Fruit fly (Drosophila melanogaster) whole organism, embryonic: ENCODE data around the gene Faa.

ENCODE experiments used
- BtbVII ChIP-seq: fragments of 200-800 bp; sonication (Bioruptor generic); optimal IDR thresholded peaks from 3 replicates; lab custom pipeline; 2017; ENCODE audit warnings: missing biosample characterization, mild to moderate bottlenecking, missing genetic modification characterization
- CG10565 ChIP-seq: fragments of 200-800 bp; sonication (Bioruptor generic); optimal IDR thresholded peaks from 3 replicates; lab custom pipeline; 2016; ENCODE audit warnings: missing biosample characterization, mild to moderate bottlenecking, missing genetic modification characterization
- CG12236 ChIP-seq: fragments of 200-800 bp; sonication (Bioruptor generic); optimal IDR thresholded peaks from 2 replicates; lab custom pipeline; 2016; ENCODE audit warnings: missing biosample characterization, missing genetic modification characterization
- CG13775 ChIP-seq: fragments of 200-800 bp; sonication (Bioruptor generic); optimal IDR thresholded peaks from 3 replicates; lab custom pipeline; 2017; ENCODE audit warnings: missing biosample characterization, mild to moderate bottlenecking, missing genetic modification characterization
- CG14441 ChIP-seq: fragments of 200-800 bp; sonication (Bioruptor generic); IDR thresholded peaks from 2 replicates; pipeline ENCODE4 v1.3.6; 2022; ENCODE audit warnings: missing biosample characterization, missing genetic modification characterization
- CG15011 ChIP-seq: fragments of 200-800 bp; sonication (Bioruptor generic); optimal IDR thresholded peaks from 3 replicates; lab custom pipeline; 2018; ENCODE audit warnings: missing biosample characterization, mild to moderate bottlenecking, missing genetic modification characterization
- CG17612 ChIP-seq: fragments of 200-800 bp; sonication (Bioruptor generic); IDR thresholded peaks from 2 replicates; pipeline ENCODE4 v1.3.6; 2022; ENCODE audit warnings: missing biosample characterization, missing genetic modification characterization
- CG17912 ChIP-seq: fragments of 200-800 bp; sonication (Bioruptor generic); optimal IDR thresholded peaks from 2 replicates; lab custom pipeline; 2018; ENCODE audit warnings: missing biosample characterization, mild to moderate bottlenecking, missing genetic modification characterization
- CG2875 ChIP-seq: fragments of 200-800 bp; sonication (Bioruptor generic); optimal IDR thresholded peaks from 2 replicates; lab custom pipeline; 2017; ENCODE audit warnings: missing biosample characterization, mild to moderate bottlenecking, missing genetic modification characterization, missing genetic modification reagents
- CG34422 ChIP-seq: fragments of 200-800 bp; sonication (Bioruptor generic); IDR thresholded peaks from 3 replicates; pipeline ENCODE4 v1.3.6; 2022; ENCODE audit warnings: missing biosample characterization, missing genetic modification characterization
- CG4282 ChIP-seq: fragments of 200-800 bp; sonication (Bioruptor generic); optimal IDR thresholded peaks from 2 replicates; lab custom pipeline; 2016; ENCODE audit warnings: missing biosample characterization, missing genetic modification characterization
- CG4707 ChIP-seq: fragments of 200-800 bp; sonication (Bioruptor generic); optimal IDR thresholded peaks from 2 replicates; lab custom pipeline; 2018; ENCODE audit warnings: missing biosample characterization, mild to moderate bottlenecking, missing genetic modification characterization, moderate library complexity
- CG6689 ChIP-seq: fragments of 200-800 bp; sonication (Bioruptor generic); IDR thresholded peaks from 2 replicates; pipeline ENCODE4 v1.3.6; 2022; ENCODE audit warnings: missing biosample characterization, missing genetic modification characterization
- CG7928 ChIP-seq: fragments of 200-800 bp; sonication (Bioruptor generic); optimal IDR thresholded peaks from 2 replicates; lab custom pipeline; 2017; ENCODE audit warnings: missing biosample characterization, mild to moderate bottlenecking, missing genetic modification characterization
- CG8290 ChIP-seq, 3 experiments: fragments of 200-800 bp; sonication (Bioruptor generic); optimal IDR thresholded peaks; 2 replicates each; lab custom pipeline; 2016 to 2019; ENCODE audit warnings: missing biosample characterization in 3 of 3, missing genetic modification characterization in 3 of 3, mild to moderate bottlenecking in 2 of 3, moderate library complexity in 1 of 3
- CG8359 ChIP-seq: fragments of 200-800 bp; sonication (Bioruptor generic); optimal IDR thresholded peaks from 2 replicates; lab custom pipeline; 2017; ENCODE audit warnings: missing biosample characterization, mild to moderate bottlenecking, missing genetic modification characterization, borderline replicate concordance
- CG9876 ChIP-seq: fragments of 200-800 bp; sonication (Bioruptor generic); optimal IDR thresholded peaks from 2 replicates; lab custom pipeline; 2016; ENCODE audit warnings: missing biosample characterization, missing genetic modification characterization
- Dbx ChIP-seq: fragments of 200-800 bp; sonication (Bioruptor generic); IDR thresholded peaks from 3 replicates; pipeline ENCODE4 v1.3.6; 2022; ENCODE audit warnings: missing biosample characterization, missing genetic modification characterization
- Drgx ChIP-seq: fragments of 200-800 bp; sonication (Bioruptor generic); IDR thresholded peaks from 2 replicates; pipeline ENCODE4 v1.3.6; 2022; ENCODE audit warnings: missing biosample characterization, missing genetic modification characterization
- HLH54F ChIP-seq: fragments of 200-800 bp; sonication (Bioruptor generic); optimal IDR thresholded peaks from 3 replicates; lab custom pipeline; 2016; ENCODE audit warnings: missing biosample characterization, missing genetic modification characterization
- Hr39 ChIP-seq: fragments of >200 bp; optimal IDR thresholded peaks from 2 replicates; lab custom pipeline; 2017
- Jarid2 ChIP-seq: fragments of 200-800 bp; sonication (Bioruptor generic); optimal IDR thresholded peaks from 3 replicates; lab custom pipeline; 2017; ENCODE audit warnings: mild to moderate bottlenecking, missing biosample characterization, missing genetic modification reagents, missing genetic modification characterization
- Lhr ChIP-seq: fragments of 200-800 bp; sonication (Bioruptor generic); optimal IDR thresholded peaks from 3 replicates; lab custom pipeline; 2017; ENCODE audit warnings: mild to moderate bottlenecking, missing biosample characterization, missing genetic modification reagents, missing genetic modification characterization
- Neu2 ChIP-seq: fragments of 200-800 bp; sonication (Bioruptor generic); optimal IDR thresholded peaks from 3 replicates; lab custom pipeline; 2016; ENCODE audit warnings: missing biosample characterization, missing genetic modification characterization, borderline replicate concordance
- Nf-YB ChIP-seq: fragments of 200-800 bp; sonication (Bioruptor generic); optimal IDR thresholded peaks from 3 replicates; lab custom pipeline; 2019; ENCODE audit warnings: missing biosample characterization, mild to moderate bottlenecking, missing genetic modification characterization, moderate library complexity
- Oaz ChIP-seq: fragments of 200-800 bp; sonication (Bioruptor generic); IDR thresholded peaks from 2 replicates; pipeline ENCODE4 v1.3.6; 2022; ENCODE audit warnings: missing biosample characterization, missing genetic modification characterization
- Rfx ChIP-seq: fragments of 200-800 bp; sonication (Bioruptor generic); IDR thresholded peaks from 2 replicates; pipeline ENCODE4 v1.3.6; 2022; ENCODE audit warnings: missing biosample characterization, missing genetic modification characterization
- Six4 ChIP-seq: fragments of 200-800 bp; sonication (Bioruptor generic); optimal IDR thresholded peaks from 2 replicates; lab custom pipeline; 2016; ENCODE audit warnings: missing biosample characterization, missing genetic modification characterization
- Sox100B ChIP-seq: fragments of 200-800 bp; sonication (Bioruptor generic); optimal IDR thresholded peaks from 3 replicates; lab custom pipeline; 2018; ENCODE audit warnings: missing biosample characterization, mild to moderate bottlenecking, missing genetic modification characterization
- Spps ChIP-seq: fragments of 200-800 bp; sonication (Bioruptor generic); optimal IDR thresholded peaks from 2 replicates; lab custom pipeline; 2018; ENCODE audit warnings: missing biosample characterization, mild to moderate bottlenecking, missing genetic modification characterization
- Taf1 ChIP-seq: fragments of 200-800 bp; sonication (Bioruptor generic); IDR thresholded peaks from 2 replicates; pipeline ENCODE4 v1.3.6; 2022; ENCODE audit warnings: missing biosample characterization, missing genetic modification characterization
- bbx ChIP-seq: fragments of 200-800 bp; sonication (Bioruptor generic); IDR thresholded peaks from 2 replicates; pipeline ENCODE4 v1.3.6; 2022; ENCODE audit warnings: missing biosample characterization, missing genetic modification characterization; ENCODE audit not compliant: partially characterized antibody
- bowl ChIP-seq: fragments of 200-800 bp; sonication (Bioruptor generic); IDR thresholded peaks from 2 replicates; pipeline ENCODE4 v1.3.6; 2022; ENCODE audit warnings: missing biosample characterization, missing genetic modification characterization
- btn ChIP-seq: fragments of 200-800 bp; sonication (Bioruptor generic); optimal IDR thresholded peaks from 2 replicates; lab custom pipeline; 2016; ENCODE audit warnings: missing biosample characterization, missing genetic modification characterization
- cas ChIP-seq: fragments of 200-800 bp; sonication (Bioruptor generic); IDR thresholded peaks from 2 replicates; pipeline ENCODE4 v1.3.6; 2022; ENCODE audit warnings: missing biosample characterization, missing genetic modification characterization
- cwo ChIP-seq: fragments of 200-800 bp; sonication (Bioruptor generic); optimal IDR thresholded peaks from 3 replicates; lab custom pipeline; 2017; ENCODE audit warnings: missing biosample characterization, missing genetic modification characterization, mild to moderate bottlenecking, moderate library complexity, missing genetic modification reagents
- dmrt99B ChIP-seq: fragments of 200-800 bp; sonication (Bioruptor generic); optimal IDR thresholded peaks from 2 replicates; lab custom pipeline; 2018; ENCODE audit warnings: missing biosample characterization, mild to moderate bottlenecking, missing genetic modification characterization, moderate library complexity
- ems ChIP-seq: fragments of 200-800 bp; sonication (Bioruptor generic); optimal IDR thresholded peaks from 3 replicates; lab custom pipeline; 2016; ENCODE audit warnings: missing biosample characterization, missing genetic modification characterization
- exex ChIP-seq: fragments of 200-800 bp; sonication (Bioruptor generic); optimal IDR thresholded peaks from 4 replicates; lab custom pipeline; 2018; ENCODE audit warnings: missing biosample characterization, mild to moderate bottlenecking, missing genetic modification characterization, moderate library complexity
- fd96Cb ChIP-seq: fragments of 200-800 bp; sonication (Bioruptor generic); optimal IDR thresholded peaks from 2 replicates; lab custom pipeline; 2018; ENCODE audit warnings: missing biosample characterization, mild to moderate bottlenecking, missing genetic modification characterization, moderate library complexity
- gcm2 ChIP-seq: fragments of 200-800 bp; sonication (Bioruptor generic); optimal IDR thresholded peaks from 2 replicates; lab custom pipeline; 2016; ENCODE audit warnings: missing biosample characterization, missing genetic modification characterization
- grau ChIP-seq: fragments of 200-800 bp; optimal IDR thresholded peaks from 3 replicates; lab custom pipeline; 2019; ENCODE audit warnings: missing biosample characterization, mild to moderate bottlenecking, missing genetic modification characterization, moderate library complexity
- her ChIP-seq: fragments of 200-800 bp; sonication (Bioruptor generic); optimal IDR thresholded peaks from 2 replicates; lab custom pipeline; 2016; ENCODE audit warnings: missing biosample characterization, missing genetic modification characterization
- salm ChIP-seq: fragments of 200-800 bp; sonication (Bioruptor generic); optimal IDR thresholded peaks from 2 replicates; lab custom pipeline; 2018; ENCODE audit warnings: missing biosample characterization, mild to moderate bottlenecking, missing genetic modification characterization
- seq ChIP-seq: fragments of 200-800 bp; sonication (Bioruptor generic); IDR thresholded peaks from 2 replicates; pipeline ENCODE4 v1.3.6; 2022; ENCODE audit warnings: missing biosample characterization, missing genetic modification characterization
- stwl ChIP-seq: fragments of 200-800 bp; sonication (Bioruptor generic); optimal IDR thresholded peaks from 3 replicates; lab custom pipeline; 2018; ENCODE audit warnings: missing biosample characterization, mild to moderate bottlenecking, missing genetic modification characterization, moderate library complexity
- sug ChIP-seq: fragments of 200-800 bp; optimal IDR thresholded peaks from 2 replicates; lab custom pipeline; 2019; ENCODE audit warnings: missing biosample characterization, mild to moderate bottlenecking, missing genetic modification characterization, moderate library complexity
- tap ChIP-seq: fragments of 200-800 bp; optimal IDR thresholded peaks from 3 replicates; lab custom pipeline; 2019; ENCODE audit warnings: missing biosample characterization, mild to moderate bottlenecking, missing genetic modification characterization, moderate library complexity
- tna ChIP-seq: fragments of 200-800 bp; sonication (Bioruptor generic); IDR thresholded peaks from 2 replicates; pipeline ENCODE4 v1.3.6; 2022; ENCODE audit warnings: missing biosample characterization, missing genetic modification characterization; ENCODE audit not compliant: partially characterized antibody
- zen ChIP-seq: fragments of 200-800 bp; sonication (Bioruptor generic); optimal IDR thresholded peaks from 3 replicates; lab custom pipeline; 2018; ENCODE audit warnings: missing biosample characterization, mild to moderate bottlenecking, missing genetic modification characterization, moderate library complexity

The Faa gene

DNA sequence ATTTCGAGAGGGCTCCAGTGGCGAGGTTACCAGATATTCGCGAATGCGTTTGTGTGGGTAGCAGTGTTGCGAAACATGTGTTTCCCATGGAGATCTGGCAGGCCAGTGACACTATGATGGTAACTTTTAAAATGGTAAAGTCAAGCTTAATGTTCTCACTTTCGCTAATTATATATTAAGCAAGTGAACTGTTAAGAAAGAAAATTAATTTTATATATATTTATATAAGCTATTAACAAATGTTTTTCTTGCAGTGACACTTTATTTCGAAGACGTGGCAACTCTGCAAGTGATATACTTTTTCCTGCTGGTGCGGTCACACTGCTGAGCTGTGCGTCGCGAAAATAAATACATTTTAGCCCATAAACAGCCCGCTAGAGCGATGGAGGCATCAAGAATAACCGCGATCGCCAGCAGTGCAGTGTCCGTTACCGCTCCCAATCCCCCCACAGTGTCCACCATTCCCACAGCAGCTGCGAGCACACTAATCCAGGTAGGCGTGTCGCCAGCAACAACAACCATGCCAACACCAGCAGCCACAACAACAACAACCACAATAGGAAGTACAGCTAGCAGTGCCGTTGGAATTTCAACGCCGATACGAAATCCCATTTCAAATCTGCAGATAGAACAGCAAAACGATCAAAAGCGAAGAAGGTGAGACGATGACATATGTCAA lies 33.4 kb downstream of the Faa start, which contains the start of the genes CG11593 and Rcd5 (continued):
- TF ChIP-seq CG15011 (GFP tag; lab: Kevin White, UChicago) (no peak), CG2875 (GFP tag; lab: Kevin White, UChicago) (no peak), Rfx (peak; percentile 89), Nf-YB (no peak), seq (GFP tag; lab: Robert Waterston, UW) (peak; percentile 57; the same call in 1 of the 2 replicates), Six4 (no peak), CG17912 (GFP tag; lab: Kevin White, UChicago) (no peak), CG8359 (no peak), CG34422 (peak; percentile 91), exex (tag; lab: Kevin White, UChicago) (no peak), bbx (GFP tag; lab: Robert Waterston, UW) (no peak), HLH54F (GFP tag; lab: Kevin White, UChicago) (peak; percentile 20), cwo (GFP tag; lab: Kevin White, UChicago) (no peak), zen (tag; lab: Kevin White, UChicago) (peak; percentile 52), stwl (tag; lab: Kevin White, UChicago) (peak; percentile 79), Taf1 (GFP tag; lab: Robert Waterston, UW) (peak; percentile 69), tap (no peak), tna (GFP tag; lab: Robert Waterston, UW) (no peak), CG17612 (GFP tag; lab: Robert Waterston, UW) (no peak), salm (tag; lab: Kevin White, UChicago) (no peak), Spps (peak; percentile 41), CG4282 (GFP tag; lab: Kevin White, UChicago) (no peak), CG12236 (GFP tag; lab: Kevin White, UChicago) (no peak), ems (GFP tag; lab: Kevin White, UChicago) (no peak), CG9876 (GFP tag; lab: Kevin White, UChicago) (no peak), her (GFP tag; lab: Kevin White, UChicago) (no peak), Oaz (GFP tag; lab: Robert Waterston, UW) (peak; percentile 68), CG14441 (GFP tag; lab: Robert Waterston, UW) (peak; percentile 85), BtbVII (GFP tag; lab: Kevin White, UChicago) (no peak), dmrt99B (tag; lab: Kevin White, UChicago) (no peak), Sox100B (GFP tag; lab: Kevin White, UChicago) (no peak), CG7928 (GFP tag; lab: Kevin White, UChicago) (peak; percentile 31), grau (tag; lab: Kevin White, UChicago) (peak; percentile 71), bowl (GFP tag; lab: Robert Waterston, UW) (no peak), gcm2 (GFP tag; lab: Kevin White, UChicago) (no peak), Hr39 (no peak), sug (no peak), Dbx (GFP tag; lab: Robert Waterston, UW) (peak; percentile 85), cas (GFP tag; lab: Robert Waterston, UW) (peak; percentile 45; the same call in 1 of the 2 replicates), CG6689 (GFP tag; lab: Robert Waterston, UW) (peak; percentile 88), btn (GFP tag; lab: Kevin White, UChicago) (no peak), CG8290 (GFP tag; optimal IDR thresholded peaks at IDR 0.05; lab: Kevin White, UChicago) (peak; percentile 59), CG8290 (tag; optimal IDR thresholded peaks at IDR 0.05; lab: Kevin White, UChicago) (no peak), CG10565 (GFP tag; lab: Kevin White, UChicago) (no peak), Jarid2 (no peak), CG4707 (no peak), Lhr (GFP tag; lab: Kevin White, UChicago) (peak; percentile 81), fd96Cb (tag; lab: Kevin White, UChicago) (peak; percentile 47), CG13775 (GFP tag; lab: Kevin White, UChicago) (peak; percentile 84), Neu2 (GFP tag; lab: Kevin White, UChicago) (no peak), Drgx (GFP tag; lab: Robert Waterston, UW) (no peak)
